Fruit fly (Drosophila melanogaster): ENCODE data around the gene GV1.

The GV1 gene

DNA sequence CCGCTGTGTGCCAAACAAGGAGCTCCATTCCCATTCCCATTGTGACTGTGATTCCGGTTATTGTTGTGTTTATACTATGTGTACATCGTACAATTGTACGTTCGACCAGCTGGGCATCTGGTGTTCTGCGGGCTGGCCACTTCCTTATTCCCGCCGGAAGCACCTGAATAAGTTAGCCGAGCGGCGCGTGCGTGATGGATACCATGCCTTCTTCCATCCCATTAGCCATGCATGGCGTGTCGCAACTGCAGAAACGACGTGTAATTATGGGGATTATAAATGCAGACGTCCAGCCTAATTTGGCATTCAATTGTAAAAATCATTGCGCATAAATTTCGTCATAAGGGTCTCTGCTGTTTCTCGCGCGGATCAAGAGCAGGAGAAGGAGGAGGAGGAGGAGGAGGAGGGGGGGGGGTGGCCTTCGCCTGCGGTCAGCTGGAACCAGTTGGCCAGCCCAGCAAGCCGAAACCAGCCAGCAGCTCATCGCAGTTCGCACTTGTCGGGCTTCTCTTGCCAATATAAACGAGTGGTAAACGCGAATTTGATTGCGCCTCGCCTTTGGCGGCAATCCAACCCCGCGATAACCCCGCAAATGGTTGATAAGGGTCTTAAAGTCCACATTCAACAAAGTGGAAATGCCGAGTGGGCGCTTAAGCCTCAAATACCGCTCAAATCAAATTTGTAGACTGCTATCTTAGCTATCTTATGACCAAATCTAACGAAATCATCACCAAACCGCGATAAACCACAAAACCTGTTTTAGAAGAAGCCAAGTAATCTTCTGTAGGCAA is 55.8 kb downstream of the GV1 start:
- TF ChIP-seq Hr96 (GFP tag; optimal IDR thresholded peaks at IDR 0.05) (no peak), Crg-1 (GFP tag; optimal IDR thresholded peaks at IDR 0.05) (no peak), CG1620 (GFP tag; optimal IDR thresholded peaks at IDR 0.05) (no peak), bab1 (GFP tag; optimal IDR thresholded peaks at IDR 0.05) (no peak), kay (GFP tag; ENCODE audit: borderline replicate concordance) (no peak), pad (GFP tag; optimal IDR thresholded peaks at IDR 0.05) (no peak), CG11617 (GFP tag; optimal IDR thresholded peaks at IDR 0.05) (no peak), CG33017 (tag; optimal IDR thresholded peaks at IDR 0.05) (no peak), ovo (GFP tag; optimal IDR thresholded peaks at IDR 0.05) (no peak), cnc (optimal IDR thresholded peaks at IDR 0.05) (no peak), CG14711 (tag; optimal IDR thresholded peaks at IDR 0.05) (no peak), CG7045 (GFP tag; optimal IDR thresholded peaks at IDR 0.05) (no peak), CG7101 (tag; optimal IDR thresholded peaks at IDR 0.05) (no peak), Clk (GFP tag; optimal IDR thresholded peaks at IDR 0.05) (no peak)

dm6 chr3L:1868841-1869240 is 58.5 kb downstream of the GV1 start:
- TF ChIP-seq bab1 (GFP tag; optimal IDR thresholded peaks at IDR 0.05) (peak; percentile 18), CG11617 (GFP tag; optimal IDR thresholded peaks at IDR 0.05) (no peak), Hr96 (GFP tag; optimal IDR thresholded peaks at IDR 0.05) (no peak)

DNA sequence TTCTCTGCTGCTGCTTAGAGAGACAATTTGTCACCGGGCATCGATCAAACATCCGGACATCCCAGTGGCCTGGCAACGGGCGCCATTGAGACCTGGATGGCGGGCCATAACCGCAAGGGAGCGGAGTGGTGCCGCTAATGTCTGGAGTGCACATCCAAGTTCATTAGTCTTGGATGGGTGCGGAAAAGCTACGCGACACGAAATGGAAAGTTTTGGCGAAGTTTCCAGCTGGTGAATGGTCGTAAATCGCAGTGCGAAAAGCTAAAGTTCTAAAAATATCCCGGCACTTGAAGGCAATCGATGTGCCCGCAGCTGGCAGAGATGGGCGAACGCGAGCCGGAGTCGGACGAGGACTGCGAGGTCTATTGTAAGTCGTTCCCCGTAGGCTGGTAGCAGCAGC is 59.3 kb downstream of the GV1 start, which contains the start of gene CG13924:
Gene CG13924 (plus strand): TSS at position 301 of the 400 bp plus-strand sequence.
- TF ChIP-seq CG33017 (tag; optimal IDR thresholded peaks at IDR 0.05) (no peak), CG7101 (tag; optimal IDR thresholded peaks at IDR 0.05) (no peak), CG12768 (GFP tag; optimal IDR thresholded peaks at IDR 0.05) (no peak)
